Worm (Caenorhabditis elegans) whole organism, young adult: ENCODE results near the gene Y22D7AL.11.

ENCODE experiments used
- B0035.1 ChIP-seq: sonication (generic microtip); optimal IDR thresholded peaks from 2 replicates; lab custom pipeline; 2016; ENCODE audit warnings: missing genetic modification characterization, mild to moderate bottlenecking, missing compliant biosample characterization, missing genotype, missing genetic modification reagents
- F22D6.2 ChIP-seq: sonication (generic microtip); optimal IDR thresholded peaks from 2 replicates; lab custom pipeline; 2016; ENCODE audit warnings: mild to moderate bottlenecking, missing genetic modification characterization, missing compliant biosample characterization
- F57C9.4 ChIP-seq: sonication (generic microtip); optimal IDR thresholded peaks from 2 replicates; lab custom pipeline; 2017; ENCODE audit warnings: mild to moderate bottlenecking, missing genetic modification characterization, missing compliant biosample characterization
- Y53F4B.3 ChIP-seq: fragments of 200-800 bp; sonication (Bioruptor generic); IDR thresholded peaks from 2 replicates; pipeline ENCODE4 v1.3.6; 2022; ENCODE audit warnings: missing genetic modification reagents, missing genetic modification characterization, missing compliant biosample characterization
- Y53G8AR.9 ChIP-seq: fragments of 200-800 bp; sonication (Bioruptor generic); conservative IDR thresholded peaks from 2 replicates; pipeline ENCODE4 v1.3.6; 2022; ENCODE audit warnings: missing genetic modification reagents, missing genetic modification characterization, missing compliant biosample characterization
- Y56A3A.18 ChIP-seq: fragments of 200-800 bp; sonication (Bioruptor generic); IDR thresholded peaks from 2 replicates; pipeline ENCODE4 v1.3.6; 2022; ENCODE audit warnings: missing genetic modification reagents, missing genetic modification characterization, missing compliant biosample characterization
- Y67H2A.10 ChIP-seq: fragments of 200-800 bp; sonication (Bioruptor generic); conservative IDR thresholded peaks from 2 replicates; pipeline ENCODE4 v1.3.6; 2022; ENCODE audit warnings: missing genetic modification reagents, missing genetic modification characterization, missing compliant biosample characterization
- Y79H2A.3 ChIP-seq: fragments of 200-800 bp; sonication (Bioruptor generic); conservative IDR thresholded peaks from 2 replicates; pipeline ENCODE4 v1.3.6; 2022; ENCODE audit warnings: missing genetic modification reagents, missing genetic modification characterization, missing compliant biosample characterization
- aptf-3 ChIP-seq: fragments of 200-800 bp; sonication (Bioruptor generic); IDR thresholded peaks from 2 replicates; pipeline ENCODE4 v1.3.6; 2022; ENCODE audit warnings: missing genetic modification characterization, missing compliant biosample characterization
- athp-1 ChIP-seq: sonication (generic microtip); optimal IDR thresholded peaks from 2 replicates; lab custom pipeline; 2017; ENCODE audit warnings: mild to moderate bottlenecking, missing genetic modification characterization, missing compliant biosample characterization
- ccch-3 ChIP-seq: fragments of 200-800 bp; sonication (Bioruptor generic); optimal IDR thresholded peaks from 2 replicates; lab custom pipeline; 2018; ENCODE audit warnings: mild to moderate bottlenecking, missing genetic modification characterization, missing compliant biosample characterization
- egrh-3 ChIP-seq: fragments of 200-800 bp; sonication (Bioruptor generic); IDR thresholded peaks from 2 replicates; pipeline ENCODE4 v1.3.6; 2022; ENCODE audit warnings: missing genetic modification reagents, missing genetic modification characterization, missing compliant biosample characterization
- hlh-12 ChIP-seq: sonication (generic microtip); optimal IDR thresholded peaks from 2 replicates; lab custom pipeline; 2016; ENCODE audit warnings: missing genetic modification characterization, missing compliant biosample characterization
- hsf-1 ChIP-seq: fragments of 200-800 bp; sonication (Bioruptor generic); IDR thresholded peaks from 2 replicates; pipeline ENCODE4 v1.3.6; 2022; ENCODE audit warnings: missing genetic modification reagents, missing genetic modification characterization, missing compliant biosample characterization
- let-607 ChIP-seq, 2 experiments: fragments of 200-800 bp in 1 of 2; sonication (Bioruptor generic) in 1 of 2; sonication (generic microtip) in 1 of 2; optimal IDR thresholded peaks; 2 replicates each; lab custom pipeline; 2016 to 2018; ENCODE audit warnings: mild to moderate bottlenecking in 2 of 2, missing compliant biosample characterization in 2 of 2, missing genetic modification characterization in 2 of 2, moderate library complexity in 2 of 2, missing genotype in 1 of 2
- lin-40 ChIP-seq: sonication (generic microtip); optimal IDR thresholded peaks from 2 replicates; lab custom pipeline; 2016; ENCODE audit warnings: missing genetic modification characterization, mild to moderate bottlenecking, missing compliant biosample characterization, missing genotype, missing genetic modification reagents
- lsy-27 ChIP-seq: sonication (generic microtip); optimal IDR thresholded peaks from 2 replicates; lab custom pipeline; 2017; ENCODE audit warnings: missing genetic modification characterization, mild to moderate bottlenecking, missing compliant biosample characterization, antibody characterized with exemption, missing genotype, borderline replicate concordance; ENCODE audit not compliant: insufficient read depth
- madf-3 ChIP-seq: fragments of 200-800 bp; sonication (Bioruptor generic); IDR thresholded peaks from 2 replicates; pipeline ENCODE4 v1.3.6; 2022; ENCODE audit warnings: missing genetic modification reagents, missing genetic modification characterization, missing compliant biosample characterization
- madf-8 ChIP-seq: fragments of 200-800 bp; sonication (Bioruptor generic); conservative IDR thresholded peaks from 2 replicates; pipeline ENCODE4 v1.3.6; 2022; ENCODE audit warnings: missing genetic modification reagents, missing genetic modification characterization, missing compliant biosample characterization
- mes-4 ChIP-seq: sonication (generic microtip); optimal IDR thresholded peaks from 2 replicates; lab custom pipeline; 2016; ENCODE audit warnings: missing genotype, missing genetic modification characterization, missing compliant biosample characterization
- nhr-120 ChIP-seq: fragments of 200-800 bp; sonication (Bioruptor generic); IDR thresholded peaks from 2 replicates; pipeline ENCODE4 v1.3.6; 2022; ENCODE audit warnings: missing genetic modification characterization, missing compliant biosample characterization
- nhr-80 ChIP-seq: sonication (generic microtip); optimal IDR thresholded peaks from 2 replicates; lab custom pipeline; 2016; ENCODE audit warnings: missing genetic modification characterization, missing compliant biosample characterization
- nhr-90 ChIP-seq: sonication (generic microtip); optimal IDR thresholded peaks from 2 replicates; lab custom pipeline; 2016; ENCODE audit warnings: missing genotype, mild to moderate bottlenecking, missing genetic modification characterization, missing compliant biosample characterization
- rcor-1 ChIP-seq: fragments of 200-800 bp; sonication (Bioruptor generic); IDR thresholded peaks from 2 replicates; pipeline ENCODE4 v1.3.6; 2022; ENCODE audit warnings: missing genetic modification reagents, missing genetic modification characterization, missing compliant biosample characterization
- rec-8 ChIP-seq, 2 experiments: sonication (generic microtip); optimal IDR thresholded peaks; 2 replicates each; lab custom pipeline; 2016; ENCODE audit warnings: mild to moderate bottlenecking in 2 of 2, missing genetic modification characterization in 2 of 2, missing genetic modification reagents in 2 of 2, missing genotype in 2 of 2, missing biosample characterization in 1 of 2, missing compliant biosample characterization in 1 of 2, moderate library complexity in 1 of 2
- rpc-1 ChIP-seq, 2 experiments: fragments of 150-350 bp in 1 of 2; sonication (generic microtip) in 1 of 2; optimal IDR thresholded peaks; 2 replicates each; lab custom pipeline; 2014 to 2018; ENCODE audit warnings: missing biosample characterization in 1 of 2, missing genetic modification characterization in 1 of 2, missing genetic modification reagents in 1 of 2, missing genotype in 1 of 2
- snpc-3.4 ChIP-seq: sonication (generic microtip); optimal IDR thresholded peaks from 2 replicates; lab custom pipeline; 2017; ENCODE audit warnings: missing genetic modification characterization, mild to moderate bottlenecking, missing compliant biosample characterization, antibody characterized with exemption, moderate library complexity, missing genotype, missing genetic modification reagents
- tbp1 ChIP-seq: fragments of 200-800 bp; sonication (Bioruptor generic); optimal IDR thresholded peaks from 2 replicates; lab custom pipeline; 2018; ENCODE audit warnings: mild to moderate bottlenecking, missing genetic modification characterization, missing compliant biosample characterization
- zfh-2 ChIP-seq: fragments of 200-800 bp; sonication (Bioruptor generic); conservative IDR thresholded peaks from 2 replicates; pipeline ENCODE4 v1.3.6; 2022; ENCODE audit warnings: missing genetic modification reagents, missing genetic modification characterization, missing compliant biosample characterization
- ztf-18 ChIP-seq: sonication (generic microtip); optimal IDR thresholded peaks from 2 replicates; lab custom pipeline; 2016; ENCODE audit warnings: missing genotype, mild to moderate bottlenecking, missing genetic modification characterization, missing compliant biosample characterization
- ztf-3 ChIP-seq: fragments of 200-800 bp; sonication (Bioruptor generic); optimal IDR thresholded peaks from 2 replicates; lab custom pipeline; 2018; ENCODE audit warnings: mild to moderate bottlenecking, missing genetic modification characterization, missing compliant biosample characterization
- ztf-6 ChIP-seq: fragments of 200-800 bp; sonication (Bioruptor generic); IDR thresholded peaks from 2 replicates; pipeline ENCODE4 v1.3.6; 2022; ENCODE audit warnings: missing genetic modification reagents, missing genetic modification characterization, missing compliant biosample characterization

Gene Y22D7AL.11

ce11 chrIII:1665373-1665772, 31.2 kb upstream of the Y22D7AL.11 start (continued):
- TF ChIP-seq lsy-27 (tag; lab: Kevin White, UChicago) (no peak), nhr-80 (tag; lab: Kevin White, UChicago) (no peak)
- TF ChIP-seq, all 124 proteins: peak for 0

ce11 chrIII:1664761-1665266, 30.6 kb upstream of the Y22D7AL.11 start, which contains the start of gene Y22D7AL.16:
Gene Y22D7AL.16 (minus strand): TSS chrIII:1665216.
- no peak for TF ChIP-seq F57C9.4 (tag; lab: Kevin White, UChicago)
- peak; percentile 76 for TF ChIP-seq zfh-2 (GFP tag; lab: Robert Waterston, UW)
- TF ChIP-seq athp-1, result no peak
- TF ChIP-seq rpc-1 (optimal IDR thresholded peaks at IDR 0.05; lab: Kevin White, UChicago), result no peak
- TF ChIP-seq rpc-1 (tag; optimal IDR thresholded peaks at IDR 0.05; lab: Kevin White, UChicago), result peak; percentile 11
- peak; percentile 64; the same call in 1 of the 2 replicates for TF ChIP-seq egrh-3 (GFP tag; lab: Robert Waterston, UW)

ce11 chrIII:1663056-1663455, 28.9 kb upstream of the Y22D7AL.11 start:
- no peak for TF ChIP-seq Y56A3A.18 (GFP tag; lab: Robert Waterston, UW)
- TF ChIP-seq lsy-27 (tag; lab: Kevin White, UChicago), result no peak
- TF ChIP-seq let-607 (tag; optimal IDR thresholded peaks at IDR 0.05; lab: Kevin White, UChicago), result no peak
- no peak for TF ChIP-seq rcor-1
- no peak for TF ChIP-seq Y79H2A.3 (GFP tag; lab: Robert Waterston, UW)
- TF ChIP-seq nhr-90 (tag; lab: Kevin White, UChicago), result no peak
- TF ChIP-seq snpc-3.4 (tag; lab: Kevin White, UChicago), result no peak
- no peak for TF ChIP-seq Y53G8AR.9 (GFP tag; lab: Robert Waterston, UW)
- TF ChIP-seq aptf-3 (GFP tag; lab: Robert Waterston, UW), result no peak
- TF ChIP-seq Y53F4B.3 (GFP tag; lab: Robert Waterston, UW), result no peak
- TF ChIP-seq mes-4, result no peak
- TF ChIP-seq B0035.1 (tag; lab: Kevin White, UChicago), result no peak
- no peak for TF ChIP-seq ccch-3 (GFP tag; lab: Kevin White, UChicago)
- TF ChIP-seq rec-8 (tag; optimal IDR thresholded peaks at IDR 0.05; lab: Kevin White, UChicago), result no peak
- TF ChIP-seq tbp1, result no peak
- no peak for TF ChIP-seq ztf-6 (GFP tag; lab: Robert Waterston, UW)
- no peak for TF ChIP-seq madf-3 (GFP tag; lab: Robert Waterston, UW)
- TF ChIP-seq nhr-120 (GFP tag; lab: Robert Waterston, UW), result no peak

- TF ChIP-seq lin-40 (tag; lab: Kevin White, UChicago), result no peak
- no peak for TF ChIP-seq hlh-12 (tag; lab: Kevin White, UChicago)
- no peak for TF ChIP-seq hsf-1
- TF ChIP-seq Y67H2A.10 (GFP tag; lab: Robert Waterston, UW), result no peak
- no peak for TF ChIP-seq madf-8
- TF ChIP-seq F22D6.2 (tag; lab: Kevin White, UChicago), result no peak
- no peak for TF ChIP-seq ztf-18 (tag; lab: Kevin White, UChicago)
- no peak for TF ChIP-seq rpc-1 (optimal IDR thresholded peaks at IDR 0.05; lab: Kevin White, UChicago)
- TF ChIP-seq rpc-1 (tag; optimal IDR thresholded peaks at IDR 0.05; lab: Kevin White, UChicago), result peak; percentile 56
- peak; percentile 70 for TF ChIP-seq tbp1
- no peak for TF ChIP-seq ztf-3 (GFP tag; lab: Kevin White, UChicago)
Measured at ce11 chrIII:1662405-1662804, 28.2 kb upstream of the Y22D7AL.11 start.
